Fruit fly (Drosophila melanogaster) whole organism, prepupa: Measurements from ENCODE around the gene CG15155.

ENCODE experiments used
- Blimp-1 ChIP-seq: fragments of 200-800 bp; sonication (Bioruptor generic); optimal IDR thresholded peaks from 3 replicates; lab custom pipeline; 2017; ENCODE audit warnings: missing biosample characterization, missing genetic modification characterization, mild to moderate bottlenecking, moderate library complexity, missing genetic modification reagents
- CG10631 ChIP-seq: fragments of 200-800 bp; sonication (Bioruptor generic); optimal IDR thresholded peaks from 2 replicates; lab custom pipeline; 2016; ENCODE audit warnings: missing biosample characterization, missing genetic modification characterization
- CG10669 ChIP-seq: fragments of 200-800 bp; sonication (Bioruptor generic); optimal IDR thresholded peaks from 3 replicates; lab custom pipeline; 2018; ENCODE audit warnings: missing biosample characterization, mild to moderate bottlenecking, missing genetic modification characterization, moderate library complexity
- CG11294 ChIP-seq: fragments of 200-800 bp; sonication (Bioruptor generic); IDR thresholded peaks from 2 replicates; pipeline ENCODE4 v1.3.6; 2022; ENCODE audit warnings: missing biosample characterization, missing genetic modification characterization
- CG11762 ChIP-seq: fragments of 200-800 bp; sonication (Bioruptor generic); optimal IDR thresholded peaks from 3 replicates; lab custom pipeline; 2016; ENCODE audit warnings: missing biosample characterization, missing genetic modification characterization; ENCODE audit not compliant: insufficient read depth
- CG11902 ChIP-seq: fragments of 200-800 bp; sonication (Bioruptor generic); optimal IDR thresholded peaks from 3 replicates; lab custom pipeline; 2016; ENCODE audit warnings: missing biosample characterization, missing genetic modification characterization
- CG15336 ChIP-seq: fragments of 200-800 bp; sonication (Bioruptor generic); IDR thresholded peaks from 2 replicates; pipeline ENCODE4 v1.3.6; 2022; ENCODE audit warnings: missing biosample characterization, missing genetic modification characterization
- CG16779 ChIP-seq: fragments of 200-800 bp; sonication (Bioruptor generic); optimal IDR thresholded peaks from 3 replicates; lab custom pipeline; 2017; ENCODE audit warnings: missing biosample characterization, mild to moderate bottlenecking, missing genetic modification characterization
- CG3032 ChIP-seq: fragments of 200-800 bp; optimal IDR thresholded peaks from 2 replicates; lab custom pipeline; 2019; ENCODE audit warnings: missing biosample characterization, mild to moderate bottlenecking, missing genetic modification characterization, moderate library complexity
- CG31627 ChIP-seq: fragments of 200-800 bp; sonication (Bioruptor generic); optimal IDR thresholded peaks from 3 replicates; lab custom pipeline; 2016; ENCODE audit warnings: missing biosample characterization, missing genetic modification characterization
- CG32006 ChIP-seq: fragments of 200-800 bp; sonication (Bioruptor generic); optimal IDR thresholded peaks from 3 replicates; lab custom pipeline; 2017; ENCODE audit warnings: missing biosample characterization, mild to moderate bottlenecking, missing genetic modification characterization
- CG3919 ChIP-seq: fragments of 200-800 bp; sonication (Bioruptor generic); optimal IDR thresholded peaks from 3 replicates; lab custom pipeline; 2016; ENCODE audit warnings: missing biosample characterization, missing genetic modification characterization
- CG4318 ChIP-seq: fragments of 200-800 bp; sonication (Bioruptor generic); optimal IDR thresholded peaks from 3 replicates; lab custom pipeline; 2017; ENCODE audit warnings: missing biosample characterization, mild to moderate bottlenecking, missing genetic modification characterization
- CG6163 ChIP-seq: fragments of 200-800 bp; sonication (Bioruptor generic); IDR thresholded peaks from 3 replicates; pipeline ENCODE4 v1.3.6; 2022; ENCODE audit warnings: missing biosample characterization, missing genetic modification characterization
- CG6276 ChIP-seq: fragments of 200-800 bp; sonication (Bioruptor generic); optimal IDR thresholded peaks from 2 replicates; lab custom pipeline; 2017; ENCODE audit warnings: missing biosample characterization, mild to moderate bottlenecking, missing genetic modification characterization
- CG6792 ChIP-seq: fragments of 200-800 bp; sonication (Bioruptor generic); optimal IDR thresholded peaks from 3 replicates; lab custom pipeline; 2016; ENCODE audit warnings: missing biosample characterization, missing genetic modification characterization
- CG8119 ChIP-seq: fragments of 200-800 bp; sonication (Bioruptor generic); IDR thresholded peaks from 3 replicates; pipeline ENCODE4 v1.3.6; 2022; ENCODE audit warnings: missing biosample characterization, missing genetic modification characterization
- CG8319 ChIP-seq: fragments of 200-800 bp; sonication (Bioruptor generic); optimal IDR thresholded peaks from 3 replicates; lab custom pipeline; 2016; ENCODE audit warnings: missing biosample characterization, missing genetic modification characterization
- CG8632 ChIP-seq: fragments of 200-800 bp; sonication (Bioruptor generic); optimal IDR thresholded peaks from 3 replicates; lab custom pipeline; 2016; ENCODE audit warnings: missing biosample characterization, missing genetic modification characterization
- CG9139 ChIP-seq: fragments of 200-800 bp; sonication (Bioruptor generic); optimal IDR thresholded peaks from 3 replicates; lab custom pipeline; 2017; ENCODE audit warnings: missing biosample characterization, mild to moderate bottlenecking, missing genetic modification characterization
- Eip75B ChIP-seq: fragments of 200-800 bp; sonication (Bioruptor generic); optimal IDR thresholded peaks from 3 replicates; lab custom pipeline; 2016; ENCODE audit warnings: missing biosample characterization, missing genetic modification characterization
- Eip78C ChIP-seq: fragments of 200-800 bp; sonication (Bioruptor generic); peaks from one replicate; lab custom pipeline; 2016; ENCODE audit warnings: missing biosample characterization, missing genetic modification characterization
- Eip93F ChIP-seq: fragments of 200-800 bp; sonication (Bioruptor generic); optimal IDR thresholded peaks from 2 replicates; lab custom pipeline; 2016; ENCODE audit warnings: missing biosample characterization, mild to moderate bottlenecking, missing genetic modification characterization
- Ets96B ChIP-seq: fragments of 200-800 bp; optimal IDR thresholded peaks from 2 replicates; lab custom pipeline; 2019; ENCODE audit warnings: missing biosample characterization, mild to moderate bottlenecking, missing genetic modification characterization, moderate library complexity
- Gug ChIP-seq: fragments of 200-800 bp; sonication (Bioruptor generic); IDR thresholded peaks from 2 replicates; pipeline ENCODE4 v1.3.6; 2022; ENCODE audit warnings: missing biosample characterization, missing genetic modification characterization
- Hr38 ChIP-seq: sonication (Bioruptor generic); optimal IDR thresholded peaks from 2 replicates; lab custom pipeline; 2016; ENCODE audit warnings: missing biosample characterization, missing genetic modification characterization
- Hr39 ChIP-seq: fragments of 200-800 bp; sonication (Bioruptor generic); optimal IDR thresholded peaks from 2 replicates; lab custom pipeline; 2016; ENCODE audit warnings: missing biosample characterization, missing genetic modification characterization
- Hr4 ChIP-seq: fragments of 200-800 bp; sonication (Bioruptor generic); optimal IDR thresholded peaks from 3 replicates; lab custom pipeline; 2016; ENCODE audit warnings: missing biosample characterization, missing genetic modification characterization
- Lpt ChIP-seq: fragments of 200-800 bp; sonication (Bioruptor generic); optimal IDR thresholded peaks from 3 replicates; lab custom pipeline; 2016; ENCODE audit warnings: missing biosample characterization, missing genetic modification characterization
- OdsH ChIP-seq: fragments of 200-800 bp; sonication (Bioruptor generic); optimal IDR thresholded peaks from 3 replicates; lab custom pipeline; 2016; ENCODE audit warnings: missing biosample characterization, missing genetic modification characterization
- Smox ChIP-seq: fragments of 200-800 bp; sonication (Bioruptor generic); optimal IDR thresholded peaks from 3 replicates; lab custom pipeline; 2016; ENCODE audit warnings: missing biosample characterization, missing genetic modification characterization
- Sox102F ChIP-seq: fragments of 200-800 bp; sonication (Bioruptor generic); optimal IDR thresholded peaks from 2 replicates; lab custom pipeline; 2016; ENCODE audit warnings: missing biosample characterization, mild to moderate bottlenecking, missing genetic modification characterization
- Sox14 ChIP-seq: fragments of 200-800 bp; sonication (Bioruptor generic); optimal IDR thresholded peaks from 3 replicates; lab custom pipeline; 2016; ENCODE audit warnings: missing biosample characterization, missing genetic modification characterization
- Sox15 ChIP-seq: fragments of 200-800 bp; sonication (Bioruptor generic); optimal IDR thresholded peaks from 3 replicates; lab custom pipeline; 2016; ENCODE audit warnings: missing biosample characterization, missing genetic modification characterization
- achi ChIP-seq: fragments of 200-800 bp; sonication (Bioruptor generic); optimal IDR thresholded peaks from 3 replicates; lab custom pipeline; 2016; ENCODE audit warnings: missing biosample characterization, missing genetic modification characterization
- acj6 ChIP-seq: fragments of 200-800 bp; sonication (Bioruptor generic); optimal IDR thresholded peaks from 3 replicates; lab custom pipeline; 2016; ENCODE audit warnings: missing biosample characterization, missing genetic modification characterization
- dac ChIP-seq: fragments of 200-800 bp; sonication (Bioruptor generic); optimal IDR thresholded peaks from 2 replicates; lab custom pipeline; 2017; ENCODE audit warnings: missing biosample characterization, mild to moderate bottlenecking, missing genetic modification characterization
- dsx ChIP-seq: fragments of 200-800 bp; optimal IDR thresholded peaks from 3 replicates; lab custom pipeline; 2019; ENCODE audit warnings: missing biosample characterization, mild to moderate bottlenecking, missing genetic modification characterization, moderate library complexity; ENCODE audit not compliant: poor library complexity, severe bottlenecking
- eg ChIP-seq: fragments of 200-800 bp; sonication (Bioruptor generic); IDR thresholded peaks from 3 replicates; pipeline ENCODE4 v1.3.6; 2022; ENCODE audit warnings: missing biosample characterization, missing genetic modification characterization
- esn ChIP-seq: fragments of 200-800 bp; sonication (Bioruptor generic); optimal IDR thresholded peaks from 2 replicates; lab custom pipeline; 2016; ENCODE audit warnings: missing biosample characterization, mild to moderate bottlenecking, missing genetic modification characterization, moderate library complexity
- fd59A ChIP-seq: fragments of 200-800 bp; sonication (Bioruptor generic); optimal IDR thresholded peaks from 2 replicates; lab custom pipeline; 2017; ENCODE audit warnings: missing biosample characterization, mild to moderate bottlenecking, missing genetic modification characterization, missing genetic modification reagents
- fd85E ChIP-seq: fragments of 200-800 bp; sonication (Bioruptor generic); optimal IDR thresholded peaks from 3 replicates; lab custom pipeline; 2016; ENCODE audit warnings: missing biosample characterization, missing genetic modification characterization
- fkh ChIP-seq: fragments of 200-800 bp; sonication (Bioruptor generic); optimal IDR thresholded peaks from 3 replicates; lab custom pipeline; 2017; ENCODE audit warnings: missing biosample characterization, mild to moderate bottlenecking, missing genetic modification characterization, moderate library complexity
- lz ChIP-seq: fragments of 200-800 bp; sonication (Bioruptor generic); optimal IDR thresholded peaks from 3 replicates; lab custom pipeline; 2016; ENCODE audit warnings: missing biosample characterization, missing genetic modification characterization
- net ChIP-seq: fragments of 200-800 bp; sonication (Bioruptor generic); optimal IDR thresholded peaks from 3 replicates; lab custom pipeline; 2016; ENCODE audit warnings: missing biosample characterization, missing genetic modification characterization
- pdm3 ChIP-seq: fragments of 200-800 bp; sonication (Bioruptor generic); optimal IDR thresholded peaks from 3 replicates; lab custom pipeline; 2016; ENCODE audit warnings: missing biosample characterization, missing genetic modification characterization
- ss ChIP-seq, 2 experiments: fragments of 200-800 bp; sonication (Bioruptor generic); optimal IDR thresholded peaks; 2 replicates in 1 of 2; 3 replicates in 1 of 2; lab custom pipeline; 2017 to 2018; ENCODE audit warnings: mild to moderate bottlenecking in 2 of 2, missing biosample characterization in 2 of 2, missing genetic modification characterization in 2 of 2, moderate library complexity in 1 of 2
- svp ChIP-seq: fragments of 200-800 bp; sonication (Bioruptor generic); peaks from one replicate; lab custom pipeline; 2016; ENCODE audit warnings: missing biosample characterization, missing genetic modification characterization
- vri ChIP-seq: fragments of 200-800 bp; sonication (Bioruptor generic); optimal IDR thresholded peaks from 3 replicates; lab custom pipeline; 2016; ENCODE audit warnings: missing biosample characterization, mild to moderate bottlenecking, missing genetic modification characterization

CG15155 gene

DNA sequence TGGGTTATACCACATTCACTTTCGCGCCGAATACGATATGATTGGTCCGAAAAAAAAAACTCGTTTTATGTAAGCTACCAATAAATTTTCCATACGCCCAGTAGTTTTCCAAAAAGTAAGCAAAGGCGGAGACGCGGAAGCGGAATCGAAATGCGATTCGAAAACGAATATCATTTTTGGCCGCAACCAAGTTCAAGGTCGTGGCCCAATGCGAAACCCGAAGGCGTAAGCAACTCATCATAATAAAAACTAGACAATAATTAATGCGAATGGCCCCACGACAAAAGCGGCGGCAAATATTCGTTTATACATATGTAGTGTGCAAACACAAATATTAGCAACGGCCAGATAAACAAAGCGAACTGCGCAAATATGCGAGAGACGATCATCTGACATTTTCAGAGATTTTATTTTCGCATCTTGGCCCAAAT is 18.2 kb upstream of the CG15155 start:
- TF ChIP-seq fkh (GFP tag; lab: Kevin White, UChicago) (peak; percentile 95), Eip78C (GFP tag; lab: Kevin White, UChicago) (peak; percentile 49), CG11294 (GFP tag; lab: Robert Waterston, UW) (no peak)

DNA sequence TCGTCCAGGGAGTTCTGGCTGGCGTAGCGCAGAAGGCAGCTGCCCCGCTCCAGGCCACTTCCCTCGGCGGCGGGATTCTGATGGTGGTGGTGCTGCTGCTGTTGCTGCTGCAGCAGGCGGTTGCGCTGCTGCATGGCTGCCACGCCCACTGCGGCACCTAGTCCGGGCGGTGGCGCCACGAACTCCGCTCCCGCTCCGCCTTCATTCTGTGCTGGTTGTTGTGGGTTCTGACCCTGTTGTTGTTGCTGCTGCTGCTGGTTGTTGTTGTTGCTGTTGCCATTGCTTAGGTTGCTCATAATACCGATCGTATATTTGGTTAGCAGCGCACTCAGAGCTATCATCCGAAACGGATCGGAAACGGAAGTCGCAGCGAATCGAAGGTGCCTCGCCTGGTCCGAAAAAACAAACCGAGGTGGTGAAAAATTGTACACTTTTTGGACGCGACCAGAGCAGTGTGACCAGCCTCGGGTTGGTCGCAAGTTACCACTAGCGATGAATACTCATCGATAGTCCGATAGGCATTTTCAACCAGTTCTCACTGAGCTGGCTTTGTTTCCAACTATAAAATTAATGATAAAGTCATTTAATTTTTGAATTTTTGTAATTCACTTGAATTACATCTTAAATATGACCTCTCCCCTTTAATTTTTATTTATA is 16.9 kb upstream of the CG15155 start, which contains the start of gene kel:
Gene kel (minus strand): TSS at position 493 of the 657 bp plus-strand sequence.
- TF ChIP-seq Hr38 (GFP tag; lab: Kevin White, UChicago) (no peak), Eip93F (GFP tag; lab: Kevin White, UChicago) (no peak), CG32006 (GFP tag; lab: Kevin White, UChicago) (no peak), svp (GFP tag; lab: Kevin White, UChicago) (peak; percentile 70), CG10631 (GFP tag; lab: Kevin White, UChicago) (no peak), acj6 (GFP tag; lab: Kevin White, UChicago) (no peak), CG6276 (no peak), Gug (0 out of 2 replicates have a peak, but pooled peaks have one; percentile 9), Eip78C (GFP tag; lab: Kevin White, UChicago) (peak; percentile 59), CG3032 (no peak), OdsH (GFP tag; lab: Kevin White, UChicago) (no peak), Sox15 (GFP tag; lab: Kevin White, UChicago) (no peak), eg (GFP tag; lab: Robert Waterston, UW) (no peak), ss (GFP tag; optimal IDR thresholded peaks at IDR 0.05; lab: Kevin White, UChicago) (no peak), Ets96B (tag; lab: Kevin White, UChicago) (no peak), dsx (GFP tag; lab: Kevin White, UChicago) (no peak), esn (GFP tag; lab: Kevin White, UChicago) (peak; percentile 51), CG6792 (GFP tag; lab: Kevin White, UChicago) (no peak), net (GFP tag; lab: Kevin White, UChicago) (no peak), CG31627 (GFP tag; lab: Kevin White, UChicago) (peak; percentile 17), CG8119 (GFP tag; lab: Robert Waterston, UW) (peak; percentile 41; the same call in 1 of the 3 replicates), Hr39 (GFP tag; lab: Kevin White, UChicago) (no peak), CG11902 (GFP tag; lab: Kevin White, UChicago) (no peak), CG3919 (GFP tag; lab: Kevin White, UChicago) (peak; percentile 58), fd59A (GFP tag; lab: Kevin White, UChicago) (no peak), CG15336 (GFP tag; lab: Robert Waterston, UW) (peak; percentile 42; the same call in 1 of the 2 replicates), CG11762 (GFP tag; lab: Kevin White, UChicago) (no peak), Smox (GFP tag; lab: Kevin White, UChicago) (no peak), CG9139 (GFP tag; lab: Kevin White, UChicago) (no peak), Sox14 (GFP tag; lab: Kevin White, UChicago) (peak; percentile 64), CG8319 (no peak), CG10669 (no peak), fkh (GFP tag; lab: Kevin White, UChicago) (peak; percentile 14), Blimp-1 (GFP tag; lab: Kevin White, UChicago) (no peak), CG8632 (GFP tag; lab: Kevin White, UChicago) (no peak), CG16779 (peak; percentile 21), Sox102F (GFP tag; lab: Kevin White, UChicago) (no peak), CG4318 (GFP tag; lab: Kevin White, UChicago) (no peak), dac (GFP tag; lab: Kevin White, UChicago) (no peak), CG6163 (GFP tag; lab: Robert Waterston, UW) (no peak), Lpt (GFP tag; lab: Kevin White, UChicago) (no peak), Hr4 (peak; percentile 19), achi (GFP tag; lab: Kevin White, UChicago) (no peak), pdm3 (GFP tag; lab: Kevin White, UChicago) (no peak), Eip75B (GFP tag; lab: Kevin White, UChicago) (peak; percentile 2), lz (GFP tag; lab: Kevin White, UChicago) (peak; percentile 27), vri (GFP tag; lab: Kevin White, UChicago) (peak; percentile 26), fd85E (GFP tag; lab: Kevin White, UChicago) (no peak)
